Worm (Caenorhabditis elegans) whole organism, L4/young adult: Measurements from ENCODE around the gene ddb-1.

Source experiments
- W03F9.2 ChIP-seq: fragments of 150-350 bp; optimal IDR thresholded peaks from 2 replicates; lab custom pipeline; 2014; ENCODE audit warnings: missing biosample characterization, missing genetic modification characterization
- dao-5 ChIP-seq: sonication (generic microtip); optimal IDR thresholded peaks from 2 replicates; lab custom pipeline; 2016; ENCODE audit warnings: missing genotype, missing genetic modification characterization, moderate library complexity, missing compliant biosample characterization
- him-1 ChIP-seq: sonication (generic microtip); optimal IDR thresholded peaks from 2 replicates; lab custom pipeline; 2016; ENCODE audit warnings: missing genotype, missing genetic modification reagents, missing genetic modification characterization, missing compliant biosample characterization

DNA sequence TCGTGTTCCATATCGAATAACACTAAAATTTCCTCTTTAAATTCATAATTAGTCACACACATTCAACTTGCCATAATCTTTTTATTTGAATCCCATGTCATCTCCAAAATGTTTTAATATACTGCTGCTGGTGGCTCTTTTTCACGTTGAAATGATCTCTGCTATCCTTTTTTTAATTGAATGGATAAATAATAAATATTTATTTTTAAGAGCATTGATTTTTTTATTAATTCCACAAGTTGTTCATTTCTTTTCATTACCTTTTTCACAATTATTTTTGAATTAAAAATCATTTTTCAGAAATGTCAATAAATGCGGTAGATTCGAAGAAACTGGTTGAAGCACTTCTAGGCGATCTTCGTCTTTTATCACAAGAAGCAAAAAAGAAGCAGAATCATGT is 24.5 kb downstream of the ddb-1 start, which contains the start of gene mon-2:
- TF ChIP-seq him-1 (tag; lab: Kevin White, UChicago) (no peak), dao-5 (tag; lab: Kevin White, UChicago) (no peak), W03F9.2 (no peak)
